Worm (Caenorhabditis elegans) whole organism, dauer: ENCODE data around the gene sri-24.
"Not testable (repeated sequence)": the region's sequence is repeated elsewhere in the genome, so short reads cannot be mapped to it uniquely, and the experiment has no call there.

Experiments used
- unc-62 ChIP-seq: sonication (generic microtip); optimal IDR thresholded peaks from 2 replicates; lab custom pipeline; 2017; ENCODE audit warnings: missing biosample characterization, missing genetic modification reagents, missing genetic modification characterization

Gene sri-24

ce11 chrV:15253529-15253928, 41.6 kb downstream of the sri-24 start, which contains the start of gene srbc-75:
srbc-75 (plus strand) TSS chrV:15253829.
- TF ChIP-seq unc-62 (GFP tag; lab: Kevin White, UChicago): no peak

ce11 chrV:15256669-15257068, 44.7 kb downstream of the sri-24 start, which contains the start of gene srsx-39:
srsx-39 (minus strand) TSS chrV:15256769.
- TF ChIP-seq unc-62 (GFP tag; lab: Kevin White, UChicago): not testable (repeated sequence)

- no peak for TF ChIP-seq unc-62 (GFP tag; lab: Kevin White, UChicago)
These were observed 47.1 kb downstream of the sri-24 start, which contains the start of gene srsx-37 for ce11 chrV:15259049-15259448. srsx-37 (minus strand) TSS chrV:15259149.

- no peak for TF ChIP-seq unc-62 (GFP tag; lab: Kevin White, UChicago)
These were observed 47.9 kb downstream of the sri-24 start, which contains the start of gene M01B2.8 for ce11 chrV:15259904-15260303. M01B2.8 (plus strand) TSS chrV:15260204.

- not testable (repeated sequence) for TF ChIP-seq unc-62 (GFP tag; lab: Kevin White, UChicago)
These were observed 50.4 kb downstream of the sri-24 start, which contains the start of gene M01B2.10 for ce11 chrV:15262336-15262735. M01B2.10 (minus strand) TSS chrV:15262436.
